Fruit fly (Drosophila melanogaster): ENCODE data around the gene Nle.

Nle gene

DNA sequence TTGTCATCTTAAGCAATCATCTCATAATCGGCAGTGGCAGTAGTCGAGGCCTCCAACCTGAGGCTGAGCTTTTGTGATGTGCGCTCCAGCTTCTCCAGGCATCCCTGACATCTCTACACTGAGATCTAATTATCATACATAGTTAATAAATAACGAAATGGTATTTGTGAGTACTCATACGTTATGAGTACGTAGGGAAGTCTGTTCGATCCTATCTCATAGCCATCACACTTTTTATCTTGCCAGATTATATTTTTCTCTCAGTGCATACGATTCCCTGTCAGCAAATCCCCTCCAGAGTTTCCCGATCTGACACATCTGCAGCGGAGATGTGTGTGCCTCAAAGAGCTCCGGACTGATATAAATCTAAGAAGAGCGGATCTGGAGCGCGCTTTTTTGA lies 41.6 kb upstream of the Nle start:
- TF ChIP-seq Ets96B (tag; optimal IDR thresholded peaks at IDR 0.05) (peak; percentile 76), CG3919 (GFP tag; optimal IDR thresholded peaks at IDR 0.05) (peak; percentile 69), CG8632 (GFP tag; optimal IDR thresholded peaks at IDR 0.05) (peak; percentile 30), fd59A (GFP tag; optimal IDR thresholded peaks at IDR 0.05) (peak; percentile 67), lz (GFP tag; optimal IDR thresholded peaks at IDR 0.05) (peak; percentile 27), Smox (GFP tag; optimal IDR thresholded peaks at IDR 0.05) (peak; percentile 35), CG11294 (GFP tag; IDR thresholded peaks at IDR 0.05) (no peak), CG15336 (GFP tag; IDR thresholded peaks at IDR 0.05) (0 out of 2 replicates have a peak, but pooled peaks have one; percentile 35), CG1621 (tag; optimal IDR thresholded peaks at IDR 0.05) (peak; percentile 78), Lpt (GFP tag; optimal IDR thresholded peaks at IDR 0.05) (peak; percentile 45), topi (GFP tag; optimal IDR thresholded peaks at IDR 0.05) (peak; percentile 40), spab (GFP tag; optimal IDR thresholded peaks at IDR 0.05) (peak; percentile 61), Gug (GFP tag; IDR thresholded peaks at IDR 0.05) (peak; percentile 33), Met (GFP tag; optimal IDR thresholded peaks at IDR 0.05) (peak; percentile 32), achi (GFP tag; optimal IDR thresholded peaks at IDR 0.05) (peak; percentile 64), Sox14 (GFP tag; optimal IDR thresholded peaks at IDR 0.05) (peak; percentile 74), CG6163 (GFP tag; IDR thresholded peaks at IDR 0.05) (peak; percentile 74), vri (GFP tag; optimal IDR thresholded peaks at IDR 0.05) (no peak), Eip93F (GFP tag; optimal IDR thresholded peaks at IDR 0.05) (no peak), CG10669 (GFP tag; optimal IDR thresholded peaks at IDR 0.05) (peak; percentile 70), CG4318 (GFP tag; optimal IDR thresholded peaks at IDR 0.05) (no peak), Hr39 (GFP tag; optimal IDR thresholded peaks at IDR 0.05) (peak; percentile 30), CG8119 (GFP tag; IDR thresholded peaks at IDR 0.05) (peak; percentile 57; the same call in 2 of the 3 replicates), dac (GFP tag; optimal IDR thresholded peaks at IDR 0.05) (no peak), CG7368 (GFP tag; optimal IDR thresholded peaks at IDR 0.05) (peak; percentile 5), CG6854 (GFP tag; optimal IDR thresholded peaks at IDR 0.05) (no peak), acj6 (GFP tag; optimal IDR thresholded peaks at IDR 0.05) (peak; percentile 53), CG3032 (tag; optimal IDR thresholded peaks at IDR 0.05) (peak; percentile 62), fkh (GFP tag; optimal IDR thresholded peaks at IDR 0.05) (no peak), esn (GFP tag; optimal IDR thresholded peaks at IDR 0.05) (peak; percentile 34), CG31627 (GFP tag; optimal IDR thresholded peaks at IDR 0.05) (peak; percentile 4), CG16779 (tag; optimal IDR thresholded peaks at IDR 0.05) (peak; percentile 21), Eip78C (GFP tag) (peak; percentile 91), CG6792 (GFP tag; optimal IDR thresholded peaks at IDR 0.05) (peak; percentile 50), dsx (GFP tag; optimal IDR thresholded peaks at IDR 0.05; ENCODE audit: poor library complexity, severe bottlenecking) (peak; percentile 48), Ets21C (GFP tag; optimal IDR thresholded peaks at IDR 0.05) (no peak), svp (GFP tag) (peak; percentile 76), CG6808 (GFP tag; optimal IDR thresholded peaks at IDR 0.05) (peak; percentile 75), CG34406 (GFP tag; optimal IDR thresholded peaks at IDR 0.05) (peak; percentile 12), pdm3 (GFP tag; optimal IDR thresholded peaks at IDR 0.05) (peak; percentile 65), CG32006 (GFP tag; optimal IDR thresholded peaks at IDR 0.05) (peak; percentile 51), eg (GFP tag; IDR thresholded peaks at IDR 0.05) (0 out of 3 replicates have a peak, but pooled peaks have one; percentile 24), CG10631 (GFP tag; optimal IDR thresholded peaks at IDR 0.05) (peak; percentile 68), cyc (GFP tag; optimal IDR thresholded peaks at IDR 0.05) (no peak), OdsH (GFP tag; optimal IDR thresholded peaks at IDR 0.05) (peak; percentile 59), CG6276 (GFP tag; optimal IDR thresholded peaks at IDR 0.05) (no peak), Blimp-1 (GFP tag; optimal IDR thresholded peaks at IDR 0.05) (no peak), Eip75B (GFP tag; optimal IDR thresholded peaks at IDR 0.05) (peak; percentile 65), Hr4 (GFP tag; optimal IDR thresholded peaks at IDR 0.05) (peak; percentile 1), salr (GFP tag; optimal IDR thresholded peaks at IDR 0.05) (peak; percentile 37 to 62), Hr38 (GFP tag; optimal IDR thresholded peaks at IDR 0.05) (no peak), ss (GFP tag; optimal IDR thresholded peaks at IDR 0.05) (peak; percentile 51 to 58)

All from whole organism, prepupa.